Fruit fly (Drosophila melanogaster) whole organism, embryonic: ENCODE data around the gene CG14958.

Source experiments
- B-H2 ChIP-seq: fragments of 200-800 bp; sonication (Bioruptor generic); optimal IDR thresholded peaks from 2 replicates; lab custom pipeline; 2018; ENCODE audit warnings: missing biosample characterization, mild to moderate bottlenecking, missing genetic modification characterization
- CG1024 ChIP-seq: fragments of 200-800 bp; sonication (Bioruptor generic); IDR thresholded peaks from 2 replicates; pipeline ENCODE4 v1.3.6; 2022; ENCODE audit warnings: missing biosample characterization, missing genetic modification characterization
- CG10366 ChIP-seq: fragments of 200-800 bp; sonication (Bioruptor generic); IDR thresholded peaks from 2 replicates; pipeline ENCODE4 v1.3.6; 2022; ENCODE audit warnings: missing biosample characterization, missing genetic modification characterization
- CG11560 ChIP-seq: fragments of 200-800 bp; sonication (Bioruptor generic); IDR thresholded peaks from 3 replicates; pipeline ENCODE4 v1.3.6; 2022; ENCODE audit warnings: missing biosample characterization, missing genetic modification characterization
- CG11696 ChIP-seq: fragments of 200-800 bp; sonication (Bioruptor generic); IDR thresholded peaks from 2 replicates; pipeline ENCODE4 v1.3.6; 2022; ENCODE audit warnings: missing biosample characterization, missing genetic modification characterization
- CG12155 ChIP-seq: fragments of 200-800 bp; sonication (Bioruptor generic); optimal IDR thresholded peaks from 3 replicates; lab custom pipeline; 2016; ENCODE audit warnings: missing biosample characterization, missing genetic modification characterization
- CG13775 ChIP-seq: fragments of 200-800 bp; sonication (Bioruptor generic); optimal IDR thresholded peaks from 3 replicates; lab custom pipeline; 2017; ENCODE audit warnings: missing biosample characterization, mild to moderate bottlenecking, missing genetic modification characterization
- CG15073 ChIP-seq: fragments of 200-800 bp; sonication (Bioruptor generic); optimal IDR thresholded peaks from 2 replicates; lab custom pipeline; 2016; ENCODE audit warnings: missing biosample characterization, missing genetic modification characterization
- CG15696 ChIP-seq: fragments of 200-800 bp; sonication (Bioruptor generic); optimal IDR thresholded peaks from 2 replicates; lab custom pipeline; 2019; ENCODE audit warnings: missing biosample characterization, mild to moderate bottlenecking, missing genetic modification characterization, moderate library complexity
- CG17612 ChIP-seq: fragments of 200-800 bp; sonication (Bioruptor generic); IDR thresholded peaks from 2 replicates; pipeline ENCODE4 v1.3.6; 2022; ENCODE audit warnings: missing biosample characterization, missing genetic modification characterization
- CG18011 ChIP-seq: fragments of 200-800 bp; sonication (Bioruptor generic); optimal IDR thresholded peaks from 2 replicates; lab custom pipeline; 2017; ENCODE audit warnings: missing biosample characterization, missing genetic modification characterization, mild to moderate bottlenecking, moderate library complexity, missing genotype
- CG18619 ChIP-seq: fragments of 200-800 bp; sonication (Bioruptor generic); optimal IDR thresholded peaks from 3 replicates; lab custom pipeline; 2017; ENCODE audit warnings: missing biosample characterization, mild to moderate bottlenecking, missing genetic modification characterization
- CG30431 ChIP-seq: fragments of 200-800 bp; sonication (Bioruptor generic); optimal IDR thresholded peaks from 2 replicates; lab custom pipeline; 2017; ENCODE audit warnings: missing biosample characterization, missing genetic modification characterization
- CG3163 ChIP-seq: fragments of 200-800 bp; sonication (Bioruptor generic); optimal IDR thresholded peaks from 3 replicates; lab custom pipeline; 2016; ENCODE audit warnings: missing biosample characterization, missing genetic modification characterization
- CG33557 ChIP-seq: fragments of 200-800 bp; sonication (Bioruptor generic); optimal IDR thresholded peaks from 2 replicates; lab custom pipeline; 2019; ENCODE audit warnings: missing biosample characterization, mild to moderate bottlenecking, missing genetic modification characterization, moderate library complexity
- CG3838 ChIP-seq: fragments of 200-800 bp; sonication (Bioruptor generic); optimal IDR thresholded peaks from 3 replicates; lab custom pipeline; 2016; ENCODE audit warnings: missing biosample characterization, missing genetic modification characterization
- CG5953 ChIP-seq: fragments of 200-800 bp; sonication (Bioruptor generic); IDR thresholded peaks from 2 replicates; pipeline ENCODE4 v1.3.6; 2022; ENCODE audit warnings: missing biosample characterization, missing genetic modification characterization
- CG7271 ChIP-seq: fragments of 200-800 bp; sonication (Bioruptor generic); optimal IDR thresholded peaks from 2 replicates; lab custom pipeline; 2018; ENCODE audit warnings: missing biosample characterization, mild to moderate bottlenecking, missing genetic modification characterization, moderate library complexity
- CG7357 ChIP-seq: fragments of 200-800 bp; sonication (Bioruptor generic); IDR thresholded peaks from 3 replicates; pipeline ENCODE4 v1.3.6; 2022; ENCODE audit warnings: missing biosample characterization, missing genetic modification characterization
- CG7963 ChIP-seq: fragments of 200-800 bp; sonication (Bioruptor generic); IDR thresholded peaks from 3 replicates; pipeline ENCODE4 v1.3.6; 2022; ENCODE audit warnings: missing biosample characterization, missing genetic modification characterization; ENCODE audit not compliant: partially characterized antibody
- CG8924 ChIP-seq: fragments of 200-800 bp; optimal IDR thresholded peaks from 3 replicates; lab custom pipeline; 2019; ENCODE audit warnings: missing biosample characterization, mild to moderate bottlenecking, missing genetic modification characterization, moderate library complexity
- CHES-1-like ChIP-seq: fragments of 200-800 bp; sonication (Bioruptor generic); optimal IDR thresholded peaks from 2 replicates; lab custom pipeline; 2016; ENCODE audit warnings: missing biosample characterization, missing genetic modification characterization
- Dek ChIP-seq: fragments of 200-800 bp; sonication (Bioruptor generic); optimal IDR thresholded peaks from 3 replicates; lab custom pipeline; 2019; ENCODE audit warnings: missing biosample characterization, mild to moderate bottlenecking, missing genetic modification characterization, moderate library complexity
- Dfd ChIP-seq, 2 experiments: fragments of >200 bp; optimal IDR thresholded peaks; 2 replicates each; lab custom pipeline; 2017; ENCODE audit warnings: missing biosample characterization in 2 of 2, missing genetic modification characterization in 2 of 2
- Hr78 ChIP-seq, 2 experiments: fragments of 200-800 bp in 1 of 2; fragments of >200 bp in 1 of 2; sonication (Bioruptor generic) in 1 of 2; optimal IDR thresholded peaks; 2 replicates each; lab custom pipeline; 2017 to 2019; ENCODE audit warnings: missing biosample characterization in 2 of 2, missing genetic modification characterization in 2 of 2, mild to moderate bottlenecking in 1 of 2, moderate library complexity in 1 of 2
- MBD-R2 ChIP-seq: fragments of 200-800 bp; sonication (Bioruptor generic); IDR thresholded peaks from 2 replicates; pipeline ENCODE4 v1.3.6; 2022; ENCODE audit warnings: missing biosample characterization, missing genetic modification characterization
- MESR4 ChIP-seq: fragments of 200-800 bp; sonication (Bioruptor generic); optimal IDR thresholded peaks from 2 replicates; lab custom pipeline; 2018; ENCODE audit warnings: missing biosample characterization, mild to moderate bottlenecking, missing genetic modification characterization, moderate library complexity
- Nf-YA ChIP-seq: fragments of 200-800 bp; sonication (Bioruptor generic); IDR thresholded peaks from 2 replicates; pipeline ENCODE4 v1.3.6; 2022; ENCODE audit warnings: missing biosample characterization, missing genetic modification characterization
- Nf-YB ChIP-seq: fragments of 200-800 bp; sonication (Bioruptor generic); optimal IDR thresholded peaks from 3 replicates; lab custom pipeline; 2019; ENCODE audit warnings: missing biosample characterization, mild to moderate bottlenecking, missing genetic modification characterization, moderate library complexity
- Taf1 ChIP-seq: fragments of 200-800 bp; sonication (Bioruptor generic); IDR thresholded peaks from 2 replicates; pipeline ENCODE4 v1.3.6; 2022; ENCODE audit warnings: missing biosample characterization, missing genetic modification characterization
- abd-A ChIP-seq: fragments of 200-800 bp; sonication (Bioruptor generic); optimal IDR thresholded peaks from 3 replicates; lab custom pipeline; 2019; ENCODE audit warnings: missing biosample characterization, mild to moderate bottlenecking, missing genetic modification characterization, moderate library complexity
- bsh ChIP-seq, 2 experiments: fragments of 200-800 bp; sonication (Bioruptor generic); optimal IDR thresholded peaks; 2 replicates each; lab custom pipeline; 2017 to 2018; ENCODE audit warnings: mild to moderate bottlenecking in 2 of 2, missing biosample characterization in 2 of 2, missing genetic modification characterization in 2 of 2, moderate library complexity in 1 of 2
- btn ChIP-seq: fragments of 200-800 bp; sonication (Bioruptor generic); optimal IDR thresholded peaks from 2 replicates; lab custom pipeline; 2016; ENCODE audit warnings: missing biosample characterization, missing genetic modification characterization
- chm ChIP-seq: fragments of 200-800 bp; sonication (Bioruptor generic); IDR thresholded peaks from 2 replicates; pipeline ENCODE4 v1.3.6; 2022; ENCODE audit warnings: missing biosample characterization, missing genetic modification characterization
- crc ChIP-seq: fragments of 200-800 bp; sonication (Bioruptor generic); optimal IDR thresholded peaks from 2 replicates; lab custom pipeline; 2016; ENCODE audit warnings: missing biosample characterization, missing genetic modification characterization
- da ChIP-seq: fragments of 200-800 bp; sonication (Bioruptor generic); optimal IDR thresholded peaks from 2 replicates; lab custom pipeline; 2016; ENCODE audit warnings: missing biosample characterization, missing genetic modification characterization
- gce ChIP-seq: fragments of 200-800 bp; sonication (Bioruptor generic); IDR thresholded peaks from 3 replicates; pipeline ENCODE4 v1.3.6; 2022; ENCODE audit warnings: missing biosample characterization, missing genetic modification characterization
- hkb ChIP-seq, 2 experiments: fragments of 200-800 bp in 1 of 2; fragments of >200 bp in 1 of 2; sonication (Bioruptor generic) in 1 of 2; IDR thresholded peaks in 1 of 2; optimal IDR thresholded peaks in 1 of 2; 2 replicates each; pipeline versions ENCODE4 v1.3.6 to Lab custom; 2017 to 2022; ENCODE audit warnings: missing biosample characterization in 1 of 2, missing genetic modification characterization in 1 of 2
- kni ChIP-seq: fragments of 200-800 bp; sonication (Bioruptor generic); optimal IDR thresholded peaks from 3 replicates; lab custom pipeline; 2017; ENCODE audit warnings: mild to moderate bottlenecking, missing biosample characterization, missing genetic modification reagents, missing genetic modification characterization
- lola ChIP-seq, 3 experiments: fragments of >200 bp in 2 of 3; fragments of 200-800 bp in 1 of 3; sonication (Bioruptor generic) in 1 of 3; optimal IDR thresholded peaks; 2 replicates each; lab custom pipeline; 2017 to 2019; ENCODE audit warnings: missing biosample characterization in 3 of 3, missing genetic modification characterization in 3 of 3, mild to moderate bottlenecking in 1 of 3, moderate library complexity in 1 of 3
- mld ChIP-seq: fragments of 200-800 bp; sonication (Bioruptor generic); IDR thresholded peaks from 3 replicates; pipeline ENCODE4 v1.3.6; 2022; ENCODE audit warnings: missing biosample characterization, missing genetic modification characterization; ENCODE audit not compliant: partially characterized antibody
- peb ChIP-seq: fragments of 200-800 bp; sonication (Bioruptor generic); IDR thresholded peaks from 2 replicates; pipeline ENCODE4 v1.3.6; 2022; ENCODE audit warnings: missing biosample characterization, missing genetic modification characterization
- pfk ChIP-seq: fragments of 200-800 bp; sonication (Bioruptor generic); optimal IDR thresholded peaks from 2 replicates; lab custom pipeline; 2018; ENCODE audit warnings: missing biosample characterization, mild to moderate bottlenecking, missing genetic modification characterization, moderate library complexity
- pzg ChIP-seq: fragments of 200-800 bp; sonication (Bioruptor generic); optimal IDR thresholded peaks from 3 replicates; lab custom pipeline; 2018; ENCODE audit warnings: missing biosample characterization, mild to moderate bottlenecking, missing genetic modification characterization, moderate library complexity
- run ChIP-seq: fragments of 200-800 bp; sonication (Bioruptor generic); optimal IDR thresholded peaks from 3 replicates; lab custom pipeline; 2018; ENCODE audit warnings: missing biosample characterization, mild to moderate bottlenecking, missing genetic modification characterization
- schlank ChIP-seq: fragments of 200-800 bp; sonication (Bioruptor generic); optimal IDR thresholded peaks from 2 replicates; lab custom pipeline; 2018; ENCODE audit warnings: missing biosample characterization, mild to moderate bottlenecking, missing genetic modification characterization
- slp2 ChIP-seq: fragments of 200-800 bp; sonication (Bioruptor generic); optimal IDR thresholded peaks from 2 replicates; lab custom pipeline; 2016; ENCODE audit warnings: missing biosample characterization, missing genetic modification characterization
- toy ChIP-seq: fragments of 200-800 bp; sonication (Bioruptor generic); IDR thresholded peaks from 2 replicates; pipeline ENCODE4 v1.3.6; 2022; ENCODE audit warnings: missing biosample characterization, missing genetic modification characterization
- twi ChIP-seq: fragments of 200-800 bp; optimal IDR thresholded peaks from 2 replicates; lab custom pipeline; 2019; ENCODE audit warnings: missing biosample characterization, mild to moderate bottlenecking, missing genetic modification characterization, moderate library complexity

CG14958 gene

DNA sequence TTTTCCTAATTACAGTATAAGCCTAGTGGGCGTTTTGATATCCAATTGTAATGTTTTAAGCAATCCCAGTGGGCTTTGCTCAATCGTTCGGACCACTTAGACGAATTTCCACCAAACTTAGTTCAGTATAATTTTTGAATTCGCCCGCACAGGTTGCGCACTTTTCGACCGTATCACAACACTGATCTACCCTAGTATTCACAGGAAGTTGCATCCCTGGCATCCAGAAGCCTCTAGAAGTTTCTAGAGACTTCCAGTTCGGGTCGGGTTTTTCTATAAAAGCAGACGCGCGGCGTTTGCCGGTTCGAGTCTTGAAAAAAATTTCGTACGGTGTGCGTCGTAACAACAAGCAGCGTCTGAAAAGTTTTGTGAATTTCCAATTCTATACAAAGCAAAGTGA is 3.1 kb downstream of the CG14958 start, which contains the start of gene Hsp83 (continued):
- TF ChIP-seq crc (GFP tag; lab: Kevin White, UChicago) (peak; percentile 94), CG3163 (GFP tag; lab: Kevin White, UChicago) (peak; percentile 87), run (tag; lab: Kevin White, UChicago) (peak; percentile 91), CHES-1-like (GFP tag; lab: Kevin White, UChicago) (peak; percentile 96), Dek (tag; lab: Kevin White, UChicago) (peak; percentile 86), CG7271 (tag; lab: Kevin White, UChicago) (peak; percentile 97), pfk (GFP tag; lab: Kevin White, UChicago) (peak; percentile 92), btn (peak; percentile 94), CG3838 (peak; percentile 52), CG12155 (GFP tag; lab: Kevin White, UChicago) (peak; percentile 74), schlank (peak; percentile 99), abd-A (tag; lab: Kevin White, UChicago) (no peak), gce (GFP tag; lab: Robert Waterston, UW) (peak; percentile 98), CG5953 (peak; percentile 94), CG15073 (GFP tag; lab: Kevin White, UChicago) (no peak), hkb (optimal IDR thresholded peaks at IDR 0.05; lab: Kevin White, UChicago) (no peak), hkb (GFP tag; IDR thresholded peaks at IDR 0.05; lab: Robert Waterston, UW) (peak; percentile 96), CG18011 (GFP tag; lab: Kevin White, UChicago) (peak; percentile 90), kni (GFP tag; lab: Kevin White, UChicago) (peak; percentile 99), MESR4 (GFP tag; lab: Kevin White, UChicago) (peak; percentile 92), CG7963 (GFP tag; lab: Robert Waterston, UW) (no peak), lola (GFP tag; optimal IDR thresholded peaks at IDR 0.05; lab: Kevin White, UChicago) (peak in 1 of 3 experiments; percentile 59), Dfd (GFP tag; optimal IDR thresholded peaks at IDR 0.05; lab: Kevin White, UChicago) (no peak), peb (0 out of 2 replicates have a peak, but pooled peaks have one; percentile 62), CG30431 (GFP tag; lab: Kevin White, UChicago) (peak; percentile 89), twi (tag; lab: Kevin White, UChicago) (peak; percentile 76), pzg (GFP tag; lab: Kevin White, UChicago) (peak; percentile 76), CG15696 (tag; lab: Kevin White, UChicago) (peak; percentile 36), CG17612 (peak; percentile 85), slp2 (peak; percentile 91), toy (GFP tag; lab: Robert Waterston, UW) (peak; percentile 78; the same call in 1 of the 2 replicates), da (peak; percentile 88), CG18619 (peak; percentile 98), Hr78 (GFP tag; optimal IDR thresholded peaks at IDR 0.05; lab: Kevin White, UChicago) (no peak), CG11696 (peak; percentile 79), mld (GFP tag; lab: Robert Waterston, UW) (no peak), CG10366 (peak; percentile 85), CG8924 (tag; lab: Kevin White, UChicago) (peak; percentile 81), CG1024 (peak; percentile 92), CG13775 (GFP tag; lab: Kevin White, UChicago) (peak; percentile 95), CG33557 (GFP tag; lab: Kevin White, UChicago) (peak; percentile 95), MBD-R2 (GFP tag; lab: Robert Waterston, UW) (peak; percentile 55; the same call in 1 of the 2 replicates), CG11560 (no peak; the same call in 2 of the 3 replicates), B-H2 (peak; percentile 99), Nf-YA (GFP tag; lab: Robert Waterston, UW) (peak; percentile 92), chm (peak; percentile 99), Nf-YB (peak; percentile 81), Taf1 (GFP tag; lab: Robert Waterston, UW) (peak; percentile 71), bsh (GFP tag; optimal IDR thresholded peaks at IDR 0.05; lab: Kevin White, UChicago) (peak; percentile 90 to 91), CG7357 (GFP tag; lab: Robert Waterston, UW) (peak; percentile 61; the same call in 2 of the 3 replicates)
